Fruit fly (Drosophila melanogaster) whole organism, adult: ENCODE data around the gene tctn.
A peak's percentile ranks its signal among the peaks of the same experiment; 100 is the strongest.

Experiments
- CG11617 ChIP-seq: fragments of 200-800 bp; sonication (Bioruptor generic); optimal IDR thresholded peaks from 2 replicates; lab custom pipeline; 2017; ENCODE audit warnings: mild to moderate bottlenecking, missing biosample characterization, missing genetic modification reagents, missing genetic modification characterization
- CG12768 ChIP-seq: fragments of 200-800 bp; sonication (Bioruptor generic); optimal IDR thresholded peaks from 2 replicates; lab custom pipeline; 2017; ENCODE audit warnings: missing biosample characterization, missing genetic modification characterization, mild to moderate bottlenecking, moderate library complexity, missing genetic modification reagents
- CG14711 ChIP-seq: fragments of 200-800 bp; sonication (Bioruptor generic); optimal IDR thresholded peaks from 2 replicates; lab custom pipeline; 2018; ENCODE audit warnings: missing biosample characterization, mild to moderate bottlenecking, missing genetic modification characterization, moderate library complexity
- CG1620 ChIP-seq: fragments of 200-800 bp; sonication (Bioruptor generic); optimal IDR thresholded peaks from 2 replicates; lab custom pipeline; 2016; ENCODE audit warnings: missing biosample characterization, missing genetic modification characterization
- CG33017 ChIP-seq: fragments of 200-800 bp; sonication (Bioruptor generic); optimal IDR thresholded peaks from 2 replicates; lab custom pipeline; 2018; ENCODE audit warnings: missing biosample characterization, mild to moderate bottlenecking, missing genetic modification characterization, moderate library complexity
- CG5204 ChIP-seq: fragments of 200-800 bp; sonication (Bioruptor generic); optimal IDR thresholded peaks from 2 replicates; lab custom pipeline; 2016; ENCODE audit warnings: missing biosample characterization, missing genetic modification characterization
- CG7045 ChIP-seq: fragments of 200-800 bp; sonication (Bioruptor generic); optimal IDR thresholded peaks from 2 replicates; lab custom pipeline; 2017; ENCODE audit warnings: missing biosample characterization, mild to moderate bottlenecking, missing genetic modification characterization
- CG7101 ChIP-seq: fragments of 200-800 bp; sonication (Bioruptor generic); optimal IDR thresholded peaks from 2 replicates; lab custom pipeline; 2018; ENCODE audit warnings: missing biosample characterization, mild to moderate bottlenecking, missing genetic modification characterization, moderate library complexity
- Clk ChIP-seq: fragments of 200-800 bp; sonication (Bioruptor generic); optimal IDR thresholded peaks from 2 replicates; lab custom pipeline; 2017; ENCODE audit warnings: missing biosample characterization, missing genetic modification characterization
- Crg-1 ChIP-seq: fragments of 200-800 bp; sonication (Bioruptor generic); optimal IDR thresholded peaks from 2 replicates; lab custom pipeline; 2016; ENCODE audit warnings: missing biosample characterization, missing genetic modification characterization
- Hr96 ChIP-seq: fragments of 200-800 bp; sonication (Bioruptor generic); optimal IDR thresholded peaks from 2 replicates; lab custom pipeline; 2016; ENCODE audit warnings: missing biosample characterization, missing genetic modification characterization
- Mnt ChIP-seq: fragments of 200-800 bp; sonication (Bioruptor generic); optimal IDR thresholded peaks from 2 replicates; lab custom pipeline; 2016; ENCODE audit warnings: missing biosample characterization, mild to moderate bottlenecking, missing genetic modification characterization
- bab1 ChIP-seq: fragments of 200-800 bp; sonication (Bioruptor generic); optimal IDR thresholded peaks from 3 replicates; lab custom pipeline; 2019; ENCODE audit warnings: missing biosample characterization, mild to moderate bottlenecking, missing genetic modification characterization, moderate library complexity
- cic ChIP-seq: fragments of 200-800 bp; sonication (Bioruptor generic); optimal IDR thresholded peaks from 2 replicates; lab custom pipeline; 2017; ENCODE audit warnings: missing biosample characterization, mild to moderate bottlenecking, missing genetic modification characterization, moderate library complexity
- cnc ChIP-seq, 2 experiments: fragments of >200 bp; optimal IDR thresholded peaks; 2 replicates each; lab custom pipeline; 2017
- kay ChIP-seq: fragments of 200-800 bp; sonication (Bioruptor generic); peaks from one replicate; lab custom pipeline; 2016; ENCODE audit warnings: missing biosample characterization, missing genetic modification characterization, borderline replicate concordance
- ovo ChIP-seq: fragments of 200-800 bp; sonication (Bioruptor generic); optimal IDR thresholded peaks from 2 replicates; lab custom pipeline; 2016; ENCODE audit warnings: missing biosample characterization, missing genetic modification characterization
- pad ChIP-seq: fragments of 200-800 bp; sonication (Bioruptor generic); optimal IDR thresholded peaks from 3 replicates; lab custom pipeline; 2017; ENCODE audit warnings: missing biosample characterization, missing genetic modification characterization, mild to moderate bottlenecking, moderate library complexity, missing genetic modification reagents
- tj ChIP-seq: fragments of 200-800 bp; sonication (Bioruptor generic); optimal IDR thresholded peaks from 3 replicates; lab custom pipeline; 2017; ENCODE audit warnings: missing biosample characterization, mild to moderate bottlenecking, missing genetic modification characterization, moderate library complexity
- toe ChIP-seq: fragments of 200-800 bp; sonication (Bioruptor generic); optimal IDR thresholded peaks from 2 replicates; lab custom pipeline; 2016; ENCODE audit warnings: missing biosample characterization, missing genetic modification characterization

The tctn gene

dm6 chr2L:6082936-6083627 is 47.4 kb downstream of the tctn start:
- TF ChIP-seq Hr96 (peak; percentile 44), CG12768 (peak; percentile 90), Mnt (GFP tag; lab: Kevin White, UChicago) (peak; percentile 69), cic (GFP tag; lab: Kevin White, UChicago) (peak; percentile 96), tj (GFP tag; lab: Kevin White, UChicago) (peak; percentile 65), CG11617 (GFP tag; lab: Kevin White, UChicago) (peak; percentile 4), CG14711 (tag; lab: Kevin White, UChicago) (no peak), CG7045 (GFP tag; lab: Kevin White, UChicago) (peak; percentile 8), kay (GFP tag; lab: Kevin White, UChicago) (peak; percentile 99), CG7101 (tag; lab: Kevin White, UChicago) (peak; percentile 18), CG1620 (GFP tag; lab: Kevin White, UChicago) (no peak), CG33017 (tag; lab: Kevin White, UChicago) (peak; percentile 74), cnc (optimal IDR thresholded peaks at IDR 0.05; lab: Kevin White, UChicago) (peak in 1 of 2 experiments; percentile 2), ovo (GFP tag; lab: Kevin White, UChicago) (peak; percentile 97), Clk (GFP tag; lab: Kevin White, UChicago) (no peak), Crg-1 (GFP tag; lab: Kevin White, UChicago) (no peak), bab1 (GFP tag; lab: Kevin White, UChicago) (no peak)

- no peak for TF ChIP-seq Hr96
- peak; percentile 64 to 95 for TF ChIP-seq cnc (optimal IDR thresholded peaks at IDR 0.05; lab: Kevin White, UChicago)
- TF ChIP-seq pad (GFP tag; lab: Kevin White, UChicago), result no peak
- TF ChIP-seq CG7045 (GFP tag; lab: Kevin White, UChicago), result no peak
- peak; percentile 50 for TF ChIP-seq CG33017 (tag; lab: Kevin White, UChicago)
- no peak for TF ChIP-seq Crg-1 (GFP tag; lab: Kevin White, UChicago)
- peak; percentile 90 for TF ChIP-seq cic (GFP tag; lab: Kevin White, UChicago)
- TF ChIP-seq CG7101 (tag; lab: Kevin White, UChicago), result peak; percentile 5
- no peak for TF ChIP-seq CG5204 (GFP tag; lab: Kevin White, UChicago)
- TF ChIP-seq Clk (GFP tag; lab: Kevin White, UChicago), result no peak
- TF ChIP-seq tj (GFP tag; lab: Kevin White, UChicago), result peak; percentile 78
- TF ChIP-seq CG1620 (GFP tag; lab: Kevin White, UChicago), result no peak
- TF ChIP-seq kay (GFP tag; lab: Kevin White, UChicago), result no peak
- TF ChIP-seq CG14711 (tag; lab: Kevin White, UChicago), result peak; percentile 21
- no peak for TF ChIP-seq CG11617 (GFP tag; lab: Kevin White, UChicago)
- TF ChIP-seq bab1 (GFP tag; lab: Kevin White, UChicago), result no peak
- peak; percentile 6 for TF ChIP-seq Mnt (GFP tag; lab: Kevin White, UChicago)
- no peak for TF ChIP-seq ovo (GFP tag; lab: Kevin White, UChicago)
- no peak for TF ChIP-seq toe
- TF ChIP-seq CG12768, result peak; percentile 67
These were observed 48.2 kb downstream of the tctn start, which contains the start of gene Kr-h1 for dm6 chr2L:6082157-6082645. Gene Kr-h1 (plus strand): TSS chr2L:6082603.

dm6 chr2L:6081134-6081832 is 49.2 kb downstream of the tctn start:
- TF ChIP-seq CG5204 (GFP tag; lab: Kevin White, UChicago), result no peak
- no peak for TF ChIP-seq ovo (GFP tag; lab: Kevin White, UChicago)
- TF ChIP-seq Hr96, result peak; percentile 34
- TF ChIP-seq Crg-1 (GFP tag; lab: Kevin White, UChicago), result no peak
- peak; percentile 81 for TF ChIP-seq kay (GFP tag; lab: Kevin White, UChicago)
- peak; percentile 42 for TF ChIP-seq CG7101 (tag; lab: Kevin White, UChicago)
- TF ChIP-seq CG14711 (tag; lab: Kevin White, UChicago), result no peak
- TF ChIP-seq CG12768, result peak; percentile 67
- peak; percentile 54 for TF ChIP-seq Mnt (GFP tag; lab: Kevin White, UChicago)
- peak; percentile 11 for TF ChIP-seq CG11617 (GFP tag; lab: Kevin White, UChicago)
- TF ChIP-seq CG7045 (GFP tag; lab: Kevin White, UChicago), result no peak
- no peak for TF ChIP-seq cnc (optimal IDR thresholded peaks at IDR 0.05; lab: Kevin White, UChicago)
- peak; percentile 70 for TF ChIP-seq tj (GFP tag; lab: Kevin White, UChicago)
- TF ChIP-seq CG33017 (tag; lab: Kevin White, UChicago), result no peak
- TF ChIP-seq CG1620 (GFP tag; lab: Kevin White, UChicago), result peak; percentile 17
- TF ChIP-seq pad (GFP tag; lab: Kevin White, UChicago), result peak; percentile 37
- TF ChIP-seq cic (GFP tag; lab: Kevin White, UChicago), result peak; percentile 89
- no peak for TF ChIP-seq bab1 (GFP tag; lab: Kevin White, UChicago)
- TF ChIP-seq toe, result peak; percentile 29
- TF ChIP-seq Clk (GFP tag; lab: Kevin White, UChicago), result peak; percentile 22

- TF ChIP-seq cnc (optimal IDR thresholded peaks at IDR 0.05; lab: Kevin White, UChicago) (no peak), cic (GFP tag; lab: Kevin White, UChicago) (peak; percentile 97), CG14711 (tag; lab: Kevin White, UChicago) (peak; percentile 8), Hr96 (peak; percentile 63), pad (GFP tag; lab: Kevin White, UChicago) (peak; percentile 46), CG11617 (GFP tag; lab: Kevin White, UChicago) (peak; percentile 22), kay (GFP tag; lab: Kevin White, UChicago) (peak; percentile 85), CG33017 (tag; lab: Kevin White, UChicago) (peak; percentile 39), CG1620 (GFP tag; lab: Kevin White, UChicago) (peak; percentile 56), tj (GFP tag; lab: Kevin White, UChicago) (peak; percentile 21), ovo (GFP tag; lab: Kevin White, UChicago) (peak; percentile 69), CG5204 (GFP tag; lab: Kevin White, UChicago) (peak; percentile 8), bab1 (GFP tag; lab: Kevin White, UChicago) (no peak), toe (peak; percentile 70), Mnt (GFP tag; lab: Kevin White, UChicago) (peak; percentile 67), Crg-1 (GFP tag; lab: Kevin White, UChicago) (peak; percentile 52), CG12768 (peak; percentile 87), Clk (GFP tag; lab: Kevin White, UChicago) (peak; percentile 74), CG7045 (GFP tag; lab: Kevin White, UChicago) (peak; percentile 74), CG7101 (tag; lab: Kevin White, UChicago) (peak; percentile 62)
These were observed 50.1 kb downstream of the tctn start for dm6 chr2L:6080329-6080728.
